Worm (Caenorhabditis elegans) whole organism, L4/young adult: ENCODE data around the gene F34D6.1.

Experiments
- W03F9.2 ChIP-seq: fragments of 150-350 bp; optimal IDR thresholded peaks from 2 replicates; lab custom pipeline; 2014; ENCODE audit warnings: missing biosample characterization, missing genetic modification characterization
- dao-5 ChIP-seq: sonication (generic microtip); optimal IDR thresholded peaks from 2 replicates; lab custom pipeline; 2016; ENCODE audit warnings: missing genotype, missing genetic modification characterization, moderate library complexity, missing compliant biosample characterization
- him-1 ChIP-seq: sonication (generic microtip); optimal IDR thresholded peaks from 2 replicates; lab custom pipeline; 2016; ENCODE audit warnings: missing genotype, missing genetic modification reagents, missing genetic modification characterization, missing compliant biosample characterization

ce11 chrII:2719212-2719611 lies 38.2 kb upstream of the F34D6.1 start:
- TF ChIP-seq W03F9.2 (tag; lab: Kevin White, UChicago) (no peak), dao-5 (tag; lab: Kevin White, UChicago) (no peak), him-1 (tag; lab: Kevin White, UChicago) (no peak)
